Worm (Caenorhabditis elegans): ENCODE measurements around the gene alp-1.

The alp-1 gene

ce11 chrIV:8830591-8830990 lies 21.7 kb upstream of the alp-1 start, which contains the start of gene T28C6.8 (continued):
- TF ChIP-seq tra-1 (GFP tag; IDR thresholded peaks at IDR 0.05) (no peak), fkh-10 (GFP tag; optimal IDR thresholded peaks at IDR 0.05) (no peak), snpc-4 (tag; optimal IDR thresholded peaks at IDR 0.05) (no peak), hlh-30 (tag; optimal IDR thresholded peaks at IDR 0.05; ENCODE audit: insufficient read depth) (peak; percentile 68), ceh-32 (tag; optimal IDR thresholded peaks at IDR 0.05; ENCODE audit: poor library complexity) (no peak), lin-15B (tag; optimal IDR thresholded peaks at IDR 0.05) (no peak), php-3 (GFP tag; IDR thresholded peaks at IDR 0.05) (no peak), R02D3.7 (tag; optimal IDR thresholded peaks at IDR 0.05) (no peak), duxl-1 (tag; optimal IDR thresholded peaks at IDR 0.05; ENCODE audit: poor library complexity) (no peak)

DNA sequence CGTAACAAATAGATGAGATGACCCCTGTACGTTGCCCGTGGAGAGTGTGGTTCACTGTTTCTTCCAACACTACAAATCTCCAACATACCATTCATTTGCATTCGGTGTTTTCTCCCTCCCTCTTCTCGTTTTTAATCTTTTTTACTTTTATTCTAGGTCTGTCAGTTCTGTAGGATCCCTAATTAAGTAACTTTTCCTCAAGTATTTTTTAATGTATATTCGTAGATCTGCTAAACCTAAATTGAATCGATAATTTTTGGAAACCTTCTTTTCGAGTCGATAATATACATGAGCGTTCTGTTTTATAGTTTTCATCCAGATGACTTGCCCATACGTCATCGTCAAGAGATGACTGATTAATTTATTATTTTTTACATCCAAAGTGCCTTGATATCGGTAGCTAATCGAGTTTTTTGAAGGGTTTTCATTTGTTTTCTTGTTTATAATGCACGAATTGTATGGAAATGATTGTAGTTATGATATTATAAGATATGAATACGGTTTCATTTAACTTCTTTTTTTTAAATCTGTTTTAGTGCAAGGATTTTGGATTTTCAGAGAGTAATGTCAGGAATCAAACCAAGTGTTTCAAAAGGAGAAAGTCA lies 12.0 kb upstream of the alp-1 start, which contains the start of the genes T28C6.11 and T11B7.1:
Gene T28C6.11 (minus strand): TSS at position 101 of the 605 bp plus-strand sequence.
Gene T11B7.1 (plus strand): TSS at position 555 of the 605 bp plus-strand sequence.
- TF ChIP-seq skn-1 (tag; optimal IDR thresholded peaks at IDR 0.05) (no peak), ceh-20 (GFP tag; IDR thresholded peaks at IDR 0.05) (no peak), lin-39 (tag; optimal IDR thresholded peaks at IDR 0.05) (no peak)

DNA sequence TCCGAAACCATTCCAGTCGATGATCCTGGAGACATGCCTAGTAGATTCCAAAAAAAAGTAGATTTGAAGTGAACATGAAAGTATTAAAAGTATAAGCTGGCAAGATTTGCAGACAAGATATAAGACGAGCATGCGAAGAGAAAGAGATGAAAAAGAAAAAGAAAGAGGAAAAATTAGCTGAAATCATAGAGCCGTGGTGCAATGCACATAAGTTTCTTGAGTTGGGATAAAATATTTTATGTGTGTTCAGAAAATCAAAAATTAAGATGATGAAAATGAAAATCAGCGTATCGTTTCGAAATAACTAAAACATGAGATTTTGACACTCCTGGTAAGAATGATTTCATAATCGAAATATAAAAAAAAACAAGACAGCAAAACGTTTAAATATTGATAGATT lies 7.8 kb upstream of the alp-1 start, which contains the start of gene T11B7.2:
Gene T11B7.2 (minus strand): TSS at position 101 of the 400 bp plus-strand sequence.
- TF ChIP-seq nhr-28 (tag; optimal IDR thresholded peaks at IDR 0.05) (no peak), attf-4 (tag; optimal IDR thresholded peaks at IDR 0.05) (no peak), zip-11 (GFP tag; IDR thresholded peaks at IDR 0.05) (no peak), Y105C5A.15 (GFP tag; IDR thresholded peaks at IDR 0.05) (no peak), nhr-237 (tag; optimal IDR thresholded peaks at IDR 0.05) (no peak), mep-1 (tag; optimal IDR thresholded peaks at IDR 0.05) (no peak), php-3 (GFP tag; IDR thresholded peaks at IDR 0.05) (no peak)

DNA sequence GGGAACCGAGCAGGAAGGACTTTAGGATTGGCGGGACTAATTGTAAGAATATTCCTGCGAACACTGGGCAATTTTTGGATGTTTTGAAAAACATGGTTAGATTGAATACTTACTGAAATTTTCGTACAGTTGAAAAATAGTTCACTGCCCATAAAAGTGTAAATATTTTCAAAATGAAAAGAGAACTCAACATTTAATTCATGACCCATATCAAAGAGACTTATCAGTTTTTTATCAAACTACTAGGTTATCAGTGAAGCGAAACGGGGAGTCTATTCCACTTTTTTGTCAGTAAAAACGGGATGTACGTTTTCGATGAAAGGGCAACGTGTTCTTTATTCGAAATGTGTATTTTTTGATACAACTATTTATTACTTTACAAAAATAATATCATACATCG lies 6.4 kb upstream of the alp-1 start:
- peak; percentile 39; the same call in 1 of the 2 replicates for TF ChIP-seq dmd-6 (GFP tag; IDR thresholded peaks at IDR 0.05)
- TF ChIP-seq lin-38 (GFP tag; IDR thresholded peaks at IDR 0.05): no peak
- no peak for TF ChIP-seq set-16 (GFP tag; IDR thresholded peaks at IDR 0.05)
- peak; percentile 5 for TF ChIP-seq T20F7.1 (GFP tag; optimal IDR thresholded peaks at IDR 0.05)
- peak; percentile 94 for TF ChIP-seq pqm-1 (tag; optimal IDR thresholded peaks at IDR 0.05)
- TF ChIP-seq nhr-28 (tag; optimal IDR thresholded peaks at IDR 0.05): peak; percentile 62
- TF ChIP-seq hlh-11 (tag; optimal IDR thresholded peaks at IDR 0.05): peak; percentile 36
- TF ChIP-seq daf-16 (GFP tag; optimal IDR thresholded peaks at IDR 0.05): no peak
- peak; percentile 56 for TF ChIP-seq daf-16 (tag; optimal IDR thresholded peaks at IDR 0.05)
- TF ChIP-seq dve-1 (tag; optimal IDR thresholded peaks at IDR 0.05; ENCODE audit: insufficient read depth): peak; percentile 32
- TF ChIP-seq lin-39 (tag; optimal IDR thresholded peaks at IDR 0.05): no peak

DNA sequence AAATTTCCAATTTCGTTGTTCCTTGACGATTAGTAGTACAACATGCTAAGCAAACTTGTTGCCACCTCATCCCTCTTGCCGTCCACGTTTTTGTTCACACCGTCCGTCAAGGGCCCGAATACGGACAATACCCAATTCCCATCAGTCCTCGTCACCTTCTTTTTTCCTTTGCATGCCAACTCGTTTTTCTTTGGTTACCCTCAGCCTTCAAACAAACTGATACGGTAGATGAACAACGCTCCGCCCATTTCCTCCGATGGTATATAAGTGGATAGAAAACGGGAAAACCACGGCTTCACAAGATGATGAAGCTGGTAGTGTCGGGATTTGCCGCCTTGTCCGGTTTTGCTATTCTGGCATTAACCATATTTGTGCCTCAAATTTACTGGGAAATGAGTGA lies 4.4 kb upstream of the alp-1 start, which contains the start of gene col-118:
Gene col-118 (plus strand): TSS at position 301 of the 400 bp plus-strand sequence.
- TF ChIP-seq nhr-10 (tag; optimal IDR thresholded peaks at IDR 0.05): no peak
- TF ChIP-seq zip-11 (GFP tag; IDR thresholded peaks at IDR 0.05): no peak
- TF ChIP-seq zfp-2 (tag; optimal IDR thresholded peaks at IDR 0.05): no peak
- no peak for TF ChIP-seq lin-39 (tag; optimal IDR thresholded peaks at IDR 0.05)
- TF ChIP-seq nhr-111 (GFP tag; optimal IDR thresholded peaks at IDR 0.05): no peak
- no peak for TF ChIP-seq F10B5.3 (tag; optimal IDR thresholded peaks at IDR 0.05)
- no peak for TF ChIP-seq cey-2 (tag; optimal IDR thresholded peaks at IDR 0.05; ENCODE audit: borderline replicate concordance, insufficient read depth)
- no peak for TF ChIP-seq zfp-3 (GFP tag; conservative IDR thresholded peaks at IDR 0.05)
- TF ChIP-seq unc-62 (GFP tag; optimal IDR thresholded peaks at IDR 0.05 in 1 of 2): no peak
- TF ChIP-seq unc-62 (tag; optimal IDR thresholded peaks at IDR 0.05): no peak
- TF ChIP-seq spr-3 (GFP tag; optimal IDR thresholded peaks at IDR 0.05): no peak
- no peak for TF ChIP-seq lim-7 (GFP tag; IDR thresholded peaks at IDR 0.05)
- TF ChIP-seq D1046.2 (GFP tag; IDR thresholded peaks at IDR 0.05): no peak
- TF ChIP-seq spr-1 (tag; optimal IDR thresholded peaks at IDR 0.05): no peak

Measured in whole organism, L4 larva.